Worm (Caenorhabditis elegans) whole organism, L4/young adult: ENCODE measurements around the gene tba-7.

Experiments
- W03F9.2 ChIP-seq: fragments of 150-350 bp; optimal IDR thresholded peaks from 2 replicates; lab custom pipeline; 2014; ENCODE audit warnings: missing biosample characterization, missing genetic modification characterization
- dao-5 ChIP-seq: sonication (generic microtip); optimal IDR thresholded peaks from 2 replicates; lab custom pipeline; 2016; ENCODE audit warnings: missing genotype, missing genetic modification characterization, moderate library complexity, missing compliant biosample characterization
- him-1 ChIP-seq: sonication (generic microtip); optimal IDR thresholded peaks from 2 replicates; lab custom pipeline; 2016; ENCODE audit warnings: missing genotype, missing genetic modification reagents, missing genetic modification characterization, missing compliant biosample characterization

The tba-7 gene

ce11 chrIII:11346383-11346782 is 25.2 kb downstream of the tba-7 start, which contains the start of gene T28D6.7:
TSS of gene T28D6.7 (minus strand) at chrIII:11346483.
- TF ChIP-seq him-1 (tag; lab: Kevin White, UChicago), result no peak
- no peak for TF ChIP-seq dao-5 (tag; lab: Kevin White, UChicago)
- TF ChIP-seq W03F9.2 (tag; lab: Kevin White, UChicago), result no peak

- TF ChIP-seq W03F9.2 (tag; lab: Kevin White, UChicago) (peak; percentile 63), him-1 (tag; lab: Kevin White, UChicago) (no peak), dao-5 (tag; lab: Kevin White, UChicago) (no peak)
Measured at ce11 chrIII:11344125-11344524, 27.5 kb downstream of the tba-7 start.

- TF ChIP-seq him-1 (tag; lab: Kevin White, UChicago), result peak; percentile 20
- TF ChIP-seq dao-5 (tag; lab: Kevin White, UChicago), result no peak
Measured at ce11 chrIII:11343041-11343440, 28.5 kb downstream of the tba-7 start, which contains the start of the genes T28D6.6 and pen-2. TSS of gene T28D6.6 (minus strand) at chrIII:11343108. TSS of gene pen-2 (plus strand) at chrIII:11343322.

ce11 chrIII:11341466-11341865 is 30.1 kb downstream of the tba-7 start:
- TF ChIP-seq dao-5 (tag; lab: Kevin White, UChicago), result no peak
- no peak for TF ChIP-seq him-1 (tag; lab: Kevin White, UChicago)
- no peak for TF ChIP-seq W03F9.2 (tag; lab: Kevin White, UChicago)

ce11 chrIII:11337627-11338026 is 34.0 kb downstream of the tba-7 start:
- TF ChIP-seq dao-5 (tag; lab: Kevin White, UChicago) (no peak), W03F9.2 (tag; lab: Kevin White, UChicago) (no peak), him-1 (tag; lab: Kevin White, UChicago) (no peak)

ce11 chrIII:11336072-11336471 is 35.5 kb downstream of the tba-7 start:
- TF ChIP-seq dao-5 (tag; lab: Kevin White, UChicago) (no peak), W03F9.2 (tag; lab: Kevin White, UChicago) (no peak), him-1 (tag; lab: Kevin White, UChicago) (peak; percentile 23)

ce11 chrIII:11334346-11334745 is 37.2 kb downstream of the tba-7 start:
- TF ChIP-seq him-1 (tag; lab: Kevin White, UChicago) (peak; percentile 20), W03F9.2 (tag; lab: Kevin White, UChicago) (no peak), dao-5 (tag; lab: Kevin White, UChicago) (no peak)

- TF ChIP-seq dao-5 (tag; lab: Kevin White, UChicago) (no peak), him-1 (tag; lab: Kevin White, UChicago) (no peak), W03F9.2 (tag; lab: Kevin White, UChicago) (no peak)
Measured at ce11 chrIII:11333032-11333732, 38.4 kb downstream of the tba-7 start, which contains the start of gene T28D6.5. TSS of gene T28D6.5 (plus strand) at chrIII:11333682.

ce11 chrIII:11332306-11332705 is 39.3 kb downstream of the tba-7 start:
- no peak for TF ChIP-seq dao-5 (tag; lab: Kevin White, UChicago)
- no peak for TF ChIP-seq him-1 (tag; lab: Kevin White, UChicago)
- TF ChIP-seq W03F9.2 (tag; lab: Kevin White, UChicago), result no peak

- no peak for TF ChIP-seq him-1 (tag; lab: Kevin White, UChicago)
Measured at ce11 chrIII:11324093-11324492, 47.5 kb downstream of the tba-7 start.
